Fruit fly (Drosophila melanogaster): ENCODE results near the gene Dpm1.

The Dpm1 gene

dm6 chr2L:19543010-19543564 lies 16.9 kb upstream of the Dpm1 start (continued):
- TF ChIP-seq CG6792 (GFP tag; optimal IDR thresholded peaks at IDR 0.05): no peak

DNA sequence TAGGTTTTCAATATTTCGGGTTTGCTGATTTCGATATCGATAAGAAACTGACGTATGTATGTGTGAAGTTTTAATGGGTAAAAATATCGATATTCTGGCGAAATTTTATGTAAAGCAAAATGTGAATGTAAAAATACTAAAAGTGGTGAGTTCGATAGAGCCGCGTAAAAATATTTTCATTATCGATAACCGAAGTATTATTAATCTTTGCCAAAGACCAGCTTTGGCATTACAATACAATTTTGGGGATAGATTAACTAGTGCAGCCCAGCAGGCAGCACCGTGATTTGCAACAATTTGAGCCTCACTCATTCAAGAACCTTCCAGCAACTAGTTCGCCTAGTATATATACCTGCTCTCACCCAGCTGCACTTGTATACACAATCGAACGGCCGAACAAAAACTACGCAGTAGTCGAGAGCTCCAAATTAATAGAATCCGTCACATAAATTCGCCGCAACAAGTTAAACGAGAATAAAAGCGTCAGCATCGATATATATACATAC lies 16.2 kb upstream of the Dpm1 start:
- peak; percentile 4 for TF ChIP-seq esn (GFP tag; optimal IDR thresholded peaks at IDR 0.05)
- no peak for TF ChIP-seq Hr39 (GFP tag; optimal IDR thresholded peaks at IDR 0.05)
- TF ChIP-seq Smox (GFP tag; optimal IDR thresholded peaks at IDR 0.05): no peak
- peak; percentile 57 for TF ChIP-seq svp (GFP tag)
- no peak for TF ChIP-seq Blimp-1 (GFP tag; optimal IDR thresholded peaks at IDR 0.05)
- peak; percentile 37 for TF ChIP-seq Eip78C (GFP tag)
- peak; percentile 34 for TF ChIP-seq dsx (GFP tag; optimal IDR thresholded peaks at IDR 0.05; ENCODE audit: poor library complexity, severe bottlenecking)

DNA sequence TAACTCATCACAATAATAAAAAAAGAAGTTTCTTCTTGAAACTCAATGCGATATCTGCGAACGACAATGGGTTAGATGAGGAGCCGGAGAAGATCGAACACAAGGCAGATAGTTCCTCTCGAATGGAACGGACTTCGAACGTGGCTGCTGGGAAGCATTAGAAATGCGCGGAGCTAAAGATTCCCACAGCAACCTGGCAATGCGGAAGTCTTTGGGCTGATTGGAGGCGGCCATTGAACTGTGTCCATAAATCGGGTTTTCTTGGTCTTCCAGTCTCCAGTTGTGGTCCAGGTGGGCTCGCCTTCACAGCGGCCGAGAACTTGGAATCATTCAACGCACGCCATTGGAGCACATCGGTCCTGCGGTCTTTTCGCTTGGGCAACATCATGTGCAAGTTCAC lies 14.1 kb upstream of the Dpm1 start, which contains the start of gene CG13081:
Gene CG13081 (plus strand): TSS at position 301 of the 400 bp plus-strand sequence.
- TF ChIP-seq fd85E (GFP tag; optimal IDR thresholded peaks at IDR 0.05): no peak
- TF ChIP-seq Blimp-1 (GFP tag; optimal IDR thresholded peaks at IDR 0.05): no peak
- no peak for TF ChIP-seq CG16779 (tag; optimal IDR thresholded peaks at IDR 0.05)
- TF ChIP-seq Ets21C (GFP tag; optimal IDR thresholded peaks at IDR 0.05): no peak
- TF ChIP-seq Eip75B (GFP tag; optimal IDR thresholded peaks at IDR 0.05): no peak
- no peak for TF ChIP-seq CG4318 (GFP tag; optimal IDR thresholded peaks at IDR 0.05)
- TF ChIP-seq pdm3 (GFP tag; optimal IDR thresholded peaks at IDR 0.05): no peak
- no peak for TF ChIP-seq CG8119 (GFP tag; IDR thresholded peaks at IDR 0.05)
- TF ChIP-seq Eip78C (GFP tag): no peak
- no peak for TF ChIP-seq cyc (GFP tag; optimal IDR thresholded peaks at IDR 0.05)
- TF ChIP-seq esn (GFP tag; optimal IDR thresholded peaks at IDR 0.05): no peak
- TF ChIP-seq CG6792 (GFP tag; optimal IDR thresholded peaks at IDR 0.05): no peak
- TF ChIP-seq CG10669 (GFP tag; optimal IDR thresholded peaks at IDR 0.05): no peak
- no peak for TF ChIP-seq lz (GFP tag; optimal IDR thresholded peaks at IDR 0.05)
- no peak for TF ChIP-seq CG32006 (GFP tag; optimal IDR thresholded peaks at IDR 0.05)
- TF ChIP-seq topi (GFP tag; optimal IDR thresholded peaks at IDR 0.05): no peak
- TF ChIP-seq Ets96B (tag; optimal IDR thresholded peaks at IDR 0.05): no peak
- no peak for TF ChIP-seq CG15336 (GFP tag; IDR thresholded peaks at IDR 0.05)
- no peak for TF ChIP-seq salr (GFP tag; optimal IDR thresholded peaks at IDR 0.05)
- TF ChIP-seq vri (GFP tag; optimal IDR thresholded peaks at IDR 0.05): no peak

dm6 chr2L:19537779-19538456 lies 11.8 kb upstream of the Dpm1 start, which contains the start of gene CG13082:
Gene CG13082 (plus strand): TSS chr2L:19538425.
- TF ChIP-seq CG11902 (GFP tag; optimal IDR thresholded peaks at IDR 0.05): peak; percentile 81
- peak; percentile 90 for TF ChIP-seq CG6854 (GFP tag; optimal IDR thresholded peaks at IDR 0.05)
- TF ChIP-seq Hr39 (GFP tag; optimal IDR thresholded peaks at IDR 0.05): peak; percentile 96
- peak; percentile 87 for TF ChIP-seq CG4318 (GFP tag; optimal IDR thresholded peaks at IDR 0.05)
- peak; percentile 95 for TF ChIP-seq CG32006 (GFP tag; optimal IDR thresholded peaks at IDR 0.05)
- TF ChIP-seq pdm3 (GFP tag; optimal IDR thresholded peaks at IDR 0.05): peak; percentile 88
- TF ChIP-seq CG9139 (GFP tag; optimal IDR thresholded peaks at IDR 0.05): peak; percentile 9
- TF ChIP-seq acj6 (GFP tag; optimal IDR thresholded peaks at IDR 0.05): peak; percentile 93
- peak; percentile 84 for TF ChIP-seq CG8319 (GFP tag; optimal IDR thresholded peaks at IDR 0.05)
- peak; percentile 88 for TF ChIP-seq Lpt (GFP tag; optimal IDR thresholded peaks at IDR 0.05)
- TF ChIP-seq CG8632 (GFP tag; optimal IDR thresholded peaks at IDR 0.05): peak; percentile 87
- TF ChIP-seq Sox15 (GFP tag; optimal IDR thresholded peaks at IDR 0.05): peak; percentile 76
- peak; percentile 83 for TF ChIP-seq vri (GFP tag; optimal IDR thresholded peaks at IDR 0.05)
- TF ChIP-seq lz (GFP tag; optimal IDR thresholded peaks at IDR 0.05): peak; percentile 96
- peak; percentile 96 for TF ChIP-seq Smox (GFP tag; optimal IDR thresholded peaks at IDR 0.05)
- peak; percentile 93 for TF ChIP-seq CG6792 (GFP tag; optimal IDR thresholded peaks at IDR 0.05)
- peak; percentile 63 for TF ChIP-seq spab (GFP tag; optimal IDR thresholded peaks at IDR 0.05)
- peak; percentile 76 for TF ChIP-seq Ets96B (tag; optimal IDR thresholded peaks at IDR 0.05)
- peak; percentile 73 for TF ChIP-seq Gug (GFP tag; IDR thresholded peaks at IDR 0.05)
- peak; percentile 95 for TF ChIP-seq Sox102F (GFP tag; optimal IDR thresholded peaks at IDR 0.05)
- TF ChIP-seq CG1621 (tag; optimal IDR thresholded peaks at IDR 0.05): peak; percentile 39
- peak; percentile 97 for TF ChIP-seq esn (GFP tag; optimal IDR thresholded peaks at IDR 0.05)
- TF ChIP-seq CG6808 (GFP tag; optimal IDR thresholded peaks at IDR 0.05): peak; percentile 77
- peak; percentile 76 for TF ChIP-seq CG3032 (tag; optimal IDR thresholded peaks at IDR 0.05)
- TF ChIP-seq CG34406 (GFP tag; optimal IDR thresholded peaks at IDR 0.05): peak; percentile 91
- peak; percentile 83 for TF ChIP-seq net (GFP tag; optimal IDR thresholded peaks at IDR 0.05)
- TF ChIP-seq CG7368 (GFP tag; optimal IDR thresholded peaks at IDR 0.05): peak; percentile 67
- TF ChIP-seq Blimp-1 (GFP tag; optimal IDR thresholded peaks at IDR 0.05): peak; percentile 93
- peak; percentile 24 to 89 for TF ChIP-seq salr (GFP tag; optimal IDR thresholded peaks at IDR 0.05)
- peak; percentile 87 for TF ChIP-seq CG6276 (GFP tag; optimal IDR thresholded peaks at IDR 0.05)
- peak; percentile 97 for TF ChIP-seq svp (GFP tag)

Data from whole organism, prepupa.